Fruit fly (Drosophila melanogaster) whole organism, embryonic: ENCODE measurements around the gene CG43085.
A peak's percentile ranks its signal among the peaks of the same experiment; 100 is the strongest.

Experiments
- CG10431 ChIP-seq: fragments of 200-800 bp; sonication (Bioruptor generic); optimal IDR thresholded peaks from 3 replicates; lab custom pipeline; 2018; ENCODE audit warnings: missing biosample characterization, mild to moderate bottlenecking, missing genetic modification characterization
- CG10979 ChIP-seq: fragments of 200-800 bp; sonication (Bioruptor generic); optimal IDR thresholded peaks from 2 replicates; lab custom pipeline; 2018; ENCODE audit warnings: missing biosample characterization, mild to moderate bottlenecking, missing genetic modification characterization, moderate library complexity
- CG11560 ChIP-seq: fragments of 200-800 bp; sonication (Bioruptor generic); IDR thresholded peaks from 3 replicates; pipeline ENCODE4 v1.3.6; 2022; ENCODE audit warnings: missing biosample characterization, missing genetic modification characterization
- CG11696 ChIP-seq: fragments of 200-800 bp; sonication (Bioruptor generic); IDR thresholded peaks from 2 replicates; pipeline ENCODE4 v1.3.6; 2022; ENCODE audit warnings: missing biosample characterization, missing genetic modification characterization
- CG12155 ChIP-seq: fragments of 200-800 bp; sonication (Bioruptor generic); optimal IDR thresholded peaks from 3 replicates; lab custom pipeline; 2016; ENCODE audit warnings: missing biosample characterization, missing genetic modification characterization
- CG12236 ChIP-seq: fragments of 200-800 bp; sonication (Bioruptor generic); optimal IDR thresholded peaks from 2 replicates; lab custom pipeline; 2016; ENCODE audit warnings: missing biosample characterization, missing genetic modification characterization
- CG14667 ChIP-seq: fragments of 200-800 bp; sonication (Bioruptor generic); IDR thresholded peaks from 2 replicates; pipeline ENCODE4 v1.3.6; 2022; ENCODE audit warnings: missing biosample characterization, missing genetic modification characterization
- CG15269 ChIP-seq: fragments of 200-800 bp; sonication (Bioruptor generic); optimal IDR thresholded peaks from 2 replicates; lab custom pipeline; 2018; ENCODE audit warnings: missing biosample characterization, mild to moderate bottlenecking, missing genetic modification characterization, moderate library complexity
- CG1602 ChIP-seq: fragments of 200-800 bp; sonication (Bioruptor generic); optimal IDR thresholded peaks from 3 replicates; lab custom pipeline; 2016; ENCODE audit warnings: missing biosample characterization, missing genetic modification characterization
- CG17328 ChIP-seq: fragments of 200-800 bp; sonication (Bioruptor generic); IDR thresholded peaks from 2 replicates; pipeline ENCODE4 v1.3.6; 2022; ENCODE audit warnings: missing biosample characterization, missing genetic modification characterization
- CG18619 ChIP-seq: fragments of 200-800 bp; sonication (Bioruptor generic); optimal IDR thresholded peaks from 3 replicates; lab custom pipeline; 2017; ENCODE audit warnings: missing biosample characterization, mild to moderate bottlenecking, missing genetic modification characterization
- CG2116 ChIP-seq: fragments of 200-800 bp; sonication (Bioruptor generic); optimal IDR thresholded peaks from 3 replicates; lab custom pipeline; 2018; ENCODE audit warnings: missing biosample characterization, mild to moderate bottlenecking, missing genetic modification characterization
- CG2129 ChIP-seq: fragments of 200-800 bp; sonication (Bioruptor generic); IDR thresholded peaks from 2 replicates; pipeline ENCODE4 v1.3.6; 2022; ENCODE audit warnings: missing biosample characterization, missing genetic modification characterization; ENCODE audit not compliant: partially characterized antibody
- CG2199 ChIP-seq: fragments of 200-800 bp; sonication (Bioruptor generic); IDR thresholded peaks from 3 replicates; pipeline ENCODE4 v1.3.6; 2022; ENCODE audit warnings: missing biosample characterization, missing genetic modification characterization
- CG2202 ChIP-seq: fragments of 200-800 bp; sonication (Bioruptor generic); optimal IDR thresholded peaks from 2 replicates; lab custom pipeline; 2018; ENCODE audit warnings: missing biosample characterization, mild to moderate bottlenecking, missing genetic modification characterization
- CG30431 ChIP-seq: fragments of 200-800 bp; sonication (Bioruptor generic); optimal IDR thresholded peaks from 2 replicates; lab custom pipeline; 2017; ENCODE audit warnings: missing biosample characterization, missing genetic modification characterization
- CG3065 ChIP-seq: fragments of 200-800 bp; sonication (Bioruptor generic); optimal IDR thresholded peaks from 2 replicates; lab custom pipeline; 2016; ENCODE audit warnings: missing biosample characterization, missing genetic modification characterization
- CG31365 ChIP-seq: fragments of 200-800 bp; sonication (Bioruptor generic); optimal IDR thresholded peaks from 2 replicates; lab custom pipeline; 2018; ENCODE audit warnings: missing biosample characterization, mild to moderate bottlenecking, missing genetic modification characterization
- CG32772 ChIP-seq: fragments of 200-800 bp; sonication (Bioruptor generic); IDR thresholded peaks from 2 replicates; pipeline ENCODE4 v1.3.6; 2022; ENCODE audit warnings: missing biosample characterization, missing genetic modification characterization
- CG3995 ChIP-seq: fragments of 200-800 bp; sonication (Bioruptor generic); optimal IDR thresholded peaks from 3 replicates; lab custom pipeline; 2016; ENCODE audit warnings: missing biosample characterization, missing genetic modification characterization
- CG4404 ChIP-seq: fragments of 200-800 bp; sonication (Bioruptor generic); IDR thresholded peaks from 2 replicates; pipeline ENCODE4 v1.3.6; 2022; ENCODE audit warnings: missing biosample characterization, missing genetic modification characterization
- CG5953 ChIP-seq: fragments of 200-800 bp; sonication (Bioruptor generic); IDR thresholded peaks from 2 replicates; pipeline ENCODE4 v1.3.6; 2022; ENCODE audit warnings: missing biosample characterization, missing genetic modification characterization
- CG6654 ChIP-seq: fragments of 200-800 bp; sonication (Bioruptor generic); optimal IDR thresholded peaks from 2 replicates; lab custom pipeline; 2017; ENCODE audit warnings: missing biosample characterization, mild to moderate bottlenecking, missing genetic modification characterization
- Dip2 ChIP-seq: fragments of 200-800 bp; sonication (Bioruptor generic); IDR thresholded peaks from 2 replicates; pipeline ENCODE4 v1.3.6; 2022; ENCODE audit warnings: missing biosample characterization, missing genetic modification characterization
- Ets65A ChIP-seq: fragments of 200-800 bp; sonication (Bioruptor generic); peaks from one replicate; lab custom pipeline; 2016; ENCODE audit warnings: missing biosample characterization, missing genetic modification characterization
- H15 ChIP-seq: fragments of 200-800 bp; sonication (Bioruptor generic); IDR thresholded peaks from 3 replicates; pipeline ENCODE4 v1.3.6; 2022; ENCODE audit warnings: missing biosample characterization, missing genetic modification characterization
- Hmx ChIP-seq: fragments of 200-800 bp; sonication (Bioruptor generic); optimal IDR thresholded peaks from 2 replicates; lab custom pipeline; 2016; ENCODE audit warnings: missing biosample characterization, missing genetic modification characterization
- Hr51 ChIP-seq, 2 experiments: fragments of 200-800 bp; sonication (Bioruptor generic); optimal IDR thresholded peaks; 2 replicates in 1 of 2; 3 replicates in 1 of 2; lab custom pipeline; 2016 to 2018; ENCODE audit warnings: missing biosample characterization in 2 of 2, missing genetic modification characterization in 2 of 2, mild to moderate bottlenecking in 1 of 2, moderate library complexity in 1 of 2
- Oli ChIP-seq: fragments of 200-800 bp; sonication (Bioruptor generic); optimal IDR thresholded peaks from 2 replicates; lab custom pipeline; 2018; ENCODE audit warnings: missing biosample characterization, mild to moderate bottlenecking, missing genetic modification characterization, moderate library complexity
- Six4 ChIP-seq: fragments of 200-800 bp; sonication (Bioruptor generic); optimal IDR thresholded peaks from 2 replicates; lab custom pipeline; 2016; ENCODE audit warnings: missing biosample characterization, missing genetic modification characterization
- Tbp ChIP-seq: fragments of >200 bp; optimal IDR thresholded peaks from 2 replicates; lab custom pipeline; 2018; ENCODE audit warnings: missing biosample characterization, missing genetic modification characterization
- Trl ChIP-seq, 3 experiments: fragments of >200 bp in 2 of 3; fragments of 200-800 bp in 1 of 3; sonication (Bioruptor generic) in 1 of 3; optimal IDR thresholded peaks; 2 replicates in 1 of 3; 3 replicates in 2 of 3; lab custom pipeline; 2016 to 2017; ENCODE audit warnings: missing biosample characterization in 1 of 3, missing genetic modification characterization in 1 of 3
- Xbp1 ChIP-seq: fragments of 200-800 bp; sonication (Bioruptor generic); optimal IDR thresholded peaks from 3 replicates; lab custom pipeline; 2016; ENCODE audit warnings: missing biosample characterization, mild to moderate bottlenecking, missing genetic modification characterization
- ci ChIP-seq: fragments of 200-800 bp; sonication (Bioruptor generic); IDR thresholded peaks from 3 replicates; pipeline ENCODE4 v1.3.6; 2022; ENCODE audit warnings: missing biosample characterization, missing genetic modification characterization
- crol ChIP-seq: fragments of 200-800 bp; sonication (Bioruptor generic); IDR thresholded peaks from 2 replicates; pipeline ENCODE4 v1.3.6; 2022; ENCODE audit warnings: missing biosample characterization, missing genetic modification characterization
- dmrt11E ChIP-seq: fragments of 200-800 bp; sonication (Bioruptor generic); optimal IDR thresholded peaks from 3 replicates; lab custom pipeline; 2018; ENCODE audit warnings: missing biosample characterization, mild to moderate bottlenecking, missing genetic modification characterization, moderate library complexity
- fru ChIP-seq: fragments of >200 bp; optimal IDR thresholded peaks from 2 replicates; lab custom pipeline; 2017
- ftz-f1 ChIP-seq: fragments of 200-800 bp; sonication (Bioruptor generic); optimal IDR thresholded peaks from 2 replicates; lab custom pipeline; 2016; ENCODE audit warnings: missing biosample characterization, missing genetic modification characterization
- gt ChIP-seq: fragments of 200-800 bp; sonication (Bioruptor generic); IDR thresholded peaks from 2 replicates; pipeline ENCODE4 v1.3.6; 2022; ENCODE audit warnings: missing biosample characterization, missing genetic modification characterization
- h ChIP-seq: fragments of >200 bp; optimal IDR thresholded peaks from 2 replicates; lab custom pipeline; 2017
- jing ChIP-seq: fragments of 200-800 bp; sonication (Bioruptor generic); optimal IDR thresholded peaks from 2 replicates; lab custom pipeline; 2018; ENCODE audit warnings: missing biosample characterization, mild to moderate bottlenecking, missing genetic modification characterization
- nom ChIP-seq: fragments of 200-800 bp; sonication (Bioruptor generic); optimal IDR thresholded peaks from 2 replicates; lab custom pipeline; 2017; ENCODE audit warnings: missing biosample characterization, missing genetic modification characterization, mild to moderate bottlenecking, moderate library complexity, missing genetic modification reagents
- odd ChIP-seq: fragments of 200-800 bp; sonication (Bioruptor generic); optimal IDR thresholded peaks from 2 replicates; lab custom pipeline; 2017; ENCODE audit warnings: missing biosample characterization, mild to moderate bottlenecking, missing genetic modification characterization
- pfk ChIP-seq: fragments of 200-800 bp; sonication (Bioruptor generic); optimal IDR thresholded peaks from 2 replicates; lab custom pipeline; 2018; ENCODE audit warnings: missing biosample characterization, mild to moderate bottlenecking, missing genetic modification characterization, moderate library complexity
- ranshi ChIP-seq: fragments of 200-800 bp; sonication (Bioruptor generic); IDR thresholded peaks from 2 replicates; pipeline ENCODE4 v1.3.6; 2022; ENCODE audit warnings: missing biosample characterization, missing genetic modification characterization
- sens ChIP-seq: fragments of 200-800 bp; sonication (Bioruptor generic); peaks from one replicate; lab custom pipeline; 2016; ENCODE audit warnings: missing biosample characterization, missing genetic modification characterization
- sr ChIP-seq: fragments of 200-800 bp; sonication (Bioruptor generic); IDR thresholded peaks from 3 replicates; pipeline ENCODE4 v1.3.6; 2022; ENCODE audit warnings: missing biosample characterization, missing genetic modification characterization
- tgo ChIP-seq: fragments of 200-800 bp; sonication (Bioruptor generic); IDR thresholded peaks from 3 replicates; pipeline ENCODE4 v1.3.6; 2022; ENCODE audit warnings: missing biosample characterization, missing genetic modification characterization
- tx ChIP-seq: fragments of 200-800 bp; sonication (Bioruptor generic); optimal IDR thresholded peaks from 2 replicates; lab custom pipeline; 2016; ENCODE audit warnings: missing biosample characterization, missing genetic modification characterization
- vfl ChIP-seq: fragments of 200-800 bp; sonication (Bioruptor generic); optimal IDR thresholded peaks from 2 replicates; lab custom pipeline; 2016; ENCODE audit warnings: missing biosample characterization, missing genetic modification characterization
- wor ChIP-seq: fragments of 200-800 bp; sonication (Bioruptor generic); IDR thresholded peaks from 2 replicates; pipeline ENCODE4 v1.3.6; 2022; ENCODE audit warnings: missing biosample characterization, missing genetic modification characterization

The CG43085 gene

DNA sequence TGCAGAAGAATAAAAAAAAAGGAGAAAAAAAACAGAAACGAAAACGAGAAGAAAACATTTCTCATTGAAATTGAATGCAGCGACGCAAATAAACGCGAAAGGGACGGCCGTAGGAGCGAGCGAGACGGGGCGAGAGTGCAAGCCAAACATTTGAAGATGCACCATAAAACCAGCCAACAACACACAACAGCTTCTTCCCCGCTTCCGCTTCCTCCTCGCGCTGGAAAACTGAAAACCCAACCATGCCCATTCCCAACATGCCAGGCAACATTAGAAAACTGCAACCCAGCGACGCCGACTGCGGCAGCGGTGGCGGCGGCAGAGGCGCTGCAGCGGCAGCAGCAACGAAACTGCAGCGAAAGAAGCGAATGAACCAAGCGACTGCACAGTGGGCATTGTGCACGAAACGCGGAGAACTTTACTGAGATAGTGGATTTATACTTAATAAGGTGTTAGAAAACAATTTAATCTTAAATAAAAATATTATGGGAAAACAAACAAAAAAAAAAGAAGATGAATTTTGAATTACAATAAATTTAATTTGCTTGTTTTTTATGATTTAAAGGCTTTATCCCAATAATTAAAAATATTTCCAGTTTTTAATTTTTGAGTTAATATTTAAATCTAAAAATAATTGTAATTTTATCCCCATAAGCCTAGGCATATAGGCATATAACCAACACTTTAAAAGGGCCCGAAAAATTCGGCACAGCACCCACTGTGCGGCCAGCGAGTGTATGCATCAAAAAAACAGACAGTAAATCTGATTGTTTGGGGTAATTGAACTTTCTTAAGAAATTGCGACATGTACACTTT is 35.4 kb downstream of the CG43085 start (continued):
- TF ChIP-seq CG32772, result peak; percentile 52; the same call in 1 of the 2 replicates
- TF ChIP-seq CG15269 (tag; lab: Kevin White, UChicago), result peak; percentile 63
- TF ChIP-seq h (lab: Kevin White, UChicago), result no peak
- TF ChIP-seq CG1602 (GFP tag; lab: Kevin White, UChicago), result peak; percentile 63
- TF ChIP-seq tx (GFP tag; lab: Kevin White, UChicago), result no peak
- no peak for TF ChIP-seq Dip2
- TF ChIP-seq jing, result no peak
- peak; percentile 86 for TF ChIP-seq dmrt11E (tag; lab: Kevin White, UChicago)
- TF ChIP-seq Trl (optimal IDR thresholded peaks at IDR 0.05; lab: Kevin White, UChicago), result no peak
- TF ChIP-seq Trl (GFP tag; optimal IDR thresholded peaks at IDR 0.05; lab: Kevin White, UChicago), result no peak
- TF ChIP-seq CG31365 (tag; lab: Kevin White, UChicago), result no peak
- no peak for TF ChIP-seq CG11696 (GFP tag; lab: Robert Waterston, UW)
- TF ChIP-seq vfl, result no peak
- TF ChIP-seq CG3065, result no peak
- peak; percentile 59 for TF ChIP-seq CG18619
- peak; percentile 52; the same call in 1 of the 2 replicates for TF ChIP-seq crol
- TF ChIP-seq sr, result no peak
- TF ChIP-seq fru (lab: Kevin White, UChicago), result no peak
- TF ChIP-seq CG10979 (tag; lab: Kevin White, UChicago), result peak; percentile 88
- peak in 1 of 2 experiments; percentile 79 for TF ChIP-seq Hr51 (GFP tag; optimal IDR thresholded peaks at IDR 0.05; lab: Kevin White, UChicago)
- TF ChIP-seq CG3995, result no peak
- TF ChIP-seq Hmx, result no peak
- TF ChIP-seq Oli (tag; lab: Kevin White, UChicago), result peak; percentile 83
- no peak; the same call in 1 of the 2 replicates for TF ChIP-seq CG17328 (GFP tag; lab: Robert Waterston, UW)
- no peak for TF ChIP-seq CG5953 (GFP tag; lab: Robert Waterston, UW)
- TF ChIP-seq CG6654, result peak; percentile 65
- peak; percentile 92 for TF ChIP-seq sens (GFP tag; lab: Kevin White, UChicago)
- no peak for TF ChIP-seq Tbp (GFP tag; lab: Kevin White, UChicago)
- no peak for TF ChIP-seq CG2129 (GFP tag; lab: Robert Waterston, UW)
- TF ChIP-seq CG4404 (GFP tag; lab: Robert Waterston, UW), result no peak
- TF ChIP-seq CG10431 (GFP tag; lab: Kevin White, UChicago), result peak; percentile 64
- no peak for TF ChIP-seq CG14667 (GFP tag; lab: Robert Waterston, UW)
- TF ChIP-seq Ets65A (GFP tag; lab: Kevin White, UChicago), result peak; percentile 71
- 0 out of 3 replicates have a peak, but pooled peaks have one; percentile 25 for TF ChIP-seq CG11560 (tag; lab: Robert Waterston, UW)
- TF ChIP-seq ci, result no peak
- no peak for TF ChIP-seq nom (GFP tag; lab: Kevin White, UChicago)
- TF ChIP-seq CG12155 (GFP tag; lab: Kevin White, UChicago), result peak; percentile 21
- peak; percentile 65 for TF ChIP-seq Xbp1
- TF ChIP-seq CG2116 (GFP tag; lab: Kevin White, UChicago), result peak; percentile 38
- TF ChIP-seq H15 (GFP tag; lab: Robert Waterston, UW), result no peak
- peak; percentile 38; the same call in 1 of the 2 replicates for TF ChIP-seq wor (GFP tag; lab: Robert Waterston, UW)
- peak; percentile 63 for TF ChIP-seq CG2202 (tag; lab: Kevin White, UChicago)
- TF ChIP-seq Six4, result peak; percentile 63
- TF ChIP-seq CG2199 (GFP tag; lab: Robert Waterston, UW), result no peak
- TF ChIP-seq gt (GFP tag; lab: Robert Waterston, UW), result no peak
- TF ChIP-seq ftz-f1 (GFP tag; lab: Kevin White, UChicago), result no peak
- no peak for TF ChIP-seq ranshi (GFP tag; lab: Robert Waterston, UW)
- peak; percentile 25; the same call in 1 of the 3 replicates for TF ChIP-seq tgo (GFP tag; lab: Robert Waterston, UW)
- TF ChIP-seq odd (GFP tag; lab: Kevin White, UChicago), result peak; percentile 71
- no peak for TF ChIP-seq pfk (GFP tag; lab: Kevin White, UChicago)
- TF ChIP-seq CG12236, result no peak
- peak; percentile 51 for TF ChIP-seq CG30431 (GFP tag; lab: Kevin White, UChicago)
